Worm (Caenorhabditis elegans) whole organism, dauer: ENCODE measurements around the gene lep-2.

Source experiments
- unc-62 ChIP-seq: sonication (generic microtip); optimal IDR thresholded peaks from 2 replicates; lab custom pipeline; 2017; ENCODE audit warnings: missing biosample characterization, missing genetic modification reagents, missing genetic modification characterization

Gene lep-2

DNA sequence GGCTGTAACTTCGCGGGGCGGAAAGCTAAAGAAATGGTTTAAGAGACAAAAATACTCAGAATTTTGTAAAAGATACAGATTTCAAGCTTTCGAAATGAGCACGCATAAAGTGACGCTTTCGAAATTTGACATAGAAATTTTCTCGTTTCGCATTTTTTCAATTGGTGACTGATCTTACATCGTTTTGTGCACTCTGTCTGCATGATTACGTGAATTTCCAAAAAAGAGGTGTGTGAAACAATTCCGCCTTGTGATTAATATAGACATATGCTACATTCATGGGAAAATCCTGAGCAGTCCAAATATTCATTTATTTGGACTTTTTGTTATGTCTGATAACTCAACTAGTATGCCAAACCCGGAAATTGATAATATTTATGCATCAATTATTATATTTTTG is 53.6 kb downstream of the lep-2 start, which contains the start of gene srx-12:
Gene srx-12, plus strand, starts transcription at position 301 of the 400 bp plus-strand sequence.
- TF ChIP-seq unc-62 (GFP tag; lab: Kevin White, UChicago), result no peak

DNA sequence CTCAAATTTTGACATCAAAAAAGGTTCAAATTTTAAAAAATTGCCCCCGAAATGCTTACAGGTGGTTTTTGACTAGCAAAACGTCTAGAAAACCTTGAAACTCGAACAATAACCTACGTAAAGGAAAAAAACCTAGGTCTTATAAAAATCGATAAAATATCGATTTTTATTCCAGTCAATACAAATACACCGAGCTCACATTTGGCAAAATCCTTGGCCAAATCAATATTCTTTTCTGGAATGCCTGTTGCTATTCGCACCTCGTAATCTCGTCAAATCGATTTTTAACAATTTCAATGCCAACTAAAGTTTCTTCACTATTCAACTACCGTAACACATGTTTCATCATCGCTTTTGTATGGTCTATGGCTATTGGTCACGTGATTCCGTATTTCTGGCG is 54.9 kb downstream of the lep-2 start:
- no peak for TF ChIP-seq unc-62 (GFP tag; lab: Kevin White, UChicago)
